Fruit fly (Drosophila melanogaster): ENCODE measurements around the gene CG11030.
A peak's percentile ranks its signal among the peaks of the same experiment; 100 is the strongest.

The CG11030 gene

dm6 chr2L:5723859-5724475 is 489 bp upstream of the CG11030 start:
- TF ChIP-seq CG32006 (GFP tag; optimal IDR thresholded peaks at IDR 0.05) (peak; percentile 28), CG10631 (GFP tag; optimal IDR thresholded peaks at IDR 0.05) (peak; percentile 20), CG8319 (GFP tag; optimal IDR thresholded peaks at IDR 0.05) (no peak), Blimp-1 (GFP tag; optimal IDR thresholded peaks at IDR 0.05) (no peak), Eip93F (GFP tag; optimal IDR thresholded peaks at IDR 0.05) (no peak), Hr4 (GFP tag; optimal IDR thresholded peaks at IDR 0.05) (peak; percentile 25), CG3032 (tag; optimal IDR thresholded peaks at IDR 0.05) (no peak), lz (GFP tag; optimal IDR thresholded peaks at IDR 0.05) (no peak), CG6163 (GFP tag; IDR thresholded peaks at IDR 0.05) (peak; percentile 15; the same call in 1 of the 3 replicates)

- TF ChIP-seq svp (GFP tag) (peak; percentile 44), Eip78C (GFP tag) (peak; percentile 61), Lpt (GFP tag; optimal IDR thresholded peaks at IDR 0.05) (no peak)
These were observed 1.6 kb downstream of the CG11030 start for dm6 chr2L:5726049-5726448.

- TF ChIP-seq esn (GFP tag; optimal IDR thresholded peaks at IDR 0.05) (no peak), Lpt (GFP tag; optimal IDR thresholded peaks at IDR 0.05) (no peak), topi (GFP tag; optimal IDR thresholded peaks at IDR 0.05) (no peak), Sox102F (GFP tag; optimal IDR thresholded peaks at IDR 0.05) (no peak), fd59A (GFP tag; optimal IDR thresholded peaks at IDR 0.05) (no peak), achi (GFP tag; optimal IDR thresholded peaks at IDR 0.05) (no peak), Eip93F (GFP tag; optimal IDR thresholded peaks at IDR 0.05) (no peak), CG11294 (GFP tag; IDR thresholded peaks at IDR 0.05) (no peak), acj6 (GFP tag; optimal IDR thresholded peaks at IDR 0.05) (no peak), spab (GFP tag; optimal IDR thresholded peaks at IDR 0.05) (no peak), vri (GFP tag; optimal IDR thresholded peaks at IDR 0.05) (no peak), Eip75B (GFP tag; optimal IDR thresholded peaks at IDR 0.05) (no peak), dac (GFP tag; optimal IDR thresholded peaks at IDR 0.05) (no peak), CG11762 (GFP tag; optimal IDR thresholded peaks at IDR 0.05; ENCODE audit: insufficient read depth) (no peak), Gug (GFP tag; IDR thresholded peaks at IDR 0.05) (no peak), Blimp-1 (GFP tag; optimal IDR thresholded peaks at IDR 0.05) (no peak), Hr4 (GFP tag; optimal IDR thresholded peaks at IDR 0.05) (no peak), CG8119 (GFP tag; IDR thresholded peaks at IDR 0.05) (no peak), CG4318 (GFP tag; optimal IDR thresholded peaks at IDR 0.05) (no peak)
These were observed 4.3 kb downstream of the CG11030 start, which contains the start of gene CG14006 for dm6 chr2L:5728711-5729110. CG14006 (minus strand) TSS chr2L:5728811.

dm6 chr2L:5730432-5730831 is 6.0 kb downstream of the CG11030 start:
- TF ChIP-seq topi (GFP tag; optimal IDR thresholded peaks at IDR 0.05), result no peak
- TF ChIP-seq CG9139 (GFP tag; optimal IDR thresholded peaks at IDR 0.05), result no peak
- peak; percentile 64 for TF ChIP-seq CG32006 (GFP tag; optimal IDR thresholded peaks at IDR 0.05)
- peak; percentile 11 for TF ChIP-seq spab (GFP tag; optimal IDR thresholded peaks at IDR 0.05)
- no peak for TF ChIP-seq CG8632 (GFP tag; optimal IDR thresholded peaks at IDR 0.05)
- no peak for TF ChIP-seq CG11902 (GFP tag; optimal IDR thresholded peaks at IDR 0.05)
- TF ChIP-seq Blimp-1 (GFP tag; optimal IDR thresholded peaks at IDR 0.05), result no peak
- TF ChIP-seq Sox102F (GFP tag; optimal IDR thresholded peaks at IDR 0.05), result no peak
- no peak for TF ChIP-seq Ets21C (GFP tag; optimal IDR thresholded peaks at IDR 0.05)
- peak; percentile 36 for TF ChIP-seq OdsH (GFP tag; optimal IDR thresholded peaks at IDR 0.05)
- peak; percentile 53; the same call in 2 of the 3 replicates for TF ChIP-seq CG8119 (GFP tag; IDR thresholded peaks at IDR 0.05)
- TF ChIP-seq achi (GFP tag; optimal IDR thresholded peaks at IDR 0.05), result peak; percentile 30
- TF ChIP-seq Smox (GFP tag; optimal IDR thresholded peaks at IDR 0.05), result no peak
- peak in 1 of 2 experiments; percentile 52 for TF ChIP-seq salr (GFP tag; optimal IDR thresholded peaks at IDR 0.05)
- peak; percentile 11 for TF ChIP-seq net (GFP tag; optimal IDR thresholded peaks at IDR 0.05)
- TF ChIP-seq CG10631 (GFP tag; optimal IDR thresholded peaks at IDR 0.05), result peak; percentile 38
- peak; percentile 41 for TF ChIP-seq Hr4 (GFP tag; optimal IDR thresholded peaks at IDR 0.05)
- no peak for TF ChIP-seq vri (GFP tag; optimal IDR thresholded peaks at IDR 0.05)
- TF ChIP-seq CG3919 (GFP tag; optimal IDR thresholded peaks at IDR 0.05), result peak; percentile 19
- TF ChIP-seq pdm3 (GFP tag; optimal IDR thresholded peaks at IDR 0.05), result peak; percentile 7
- TF ChIP-seq Eip78C (GFP tag), result peak; percentile 64
- peak; percentile 54 for TF ChIP-seq CG6276 (GFP tag; optimal IDR thresholded peaks at IDR 0.05)
- peak; percentile 56 for TF ChIP-seq svp (GFP tag)
- TF ChIP-seq Sox14 (GFP tag; optimal IDR thresholded peaks at IDR 0.05), result no peak
- peak; percentile 51 for TF ChIP-seq CG4318 (GFP tag; optimal IDR thresholded peaks at IDR 0.05)
- peak; percentile 40 for TF ChIP-seq acj6 (GFP tag; optimal IDR thresholded peaks at IDR 0.05)
- TF ChIP-seq CG3032 (tag; optimal IDR thresholded peaks at IDR 0.05), result peak; percentile 3

All from whole organism, prepupa.